Worm (Caenorhabditis elegans) whole organism, L4/young adult: Measurements from ENCODE around the gene eif-3.K.

Experiments
- dao-5 ChIP-seq: sonication (generic microtip); optimal IDR thresholded peaks from 2 replicates; lab custom pipeline; 2016; ENCODE audit warnings: missing genotype, missing genetic modification characterization, moderate library complexity, missing compliant biosample characterization
- him-1 ChIP-seq: sonication (generic microtip); optimal IDR thresholded peaks from 2 replicates; lab custom pipeline; 2016; ENCODE audit warnings: missing genotype, missing genetic modification reagents, missing genetic modification characterization, missing compliant biosample characterization

DNA sequence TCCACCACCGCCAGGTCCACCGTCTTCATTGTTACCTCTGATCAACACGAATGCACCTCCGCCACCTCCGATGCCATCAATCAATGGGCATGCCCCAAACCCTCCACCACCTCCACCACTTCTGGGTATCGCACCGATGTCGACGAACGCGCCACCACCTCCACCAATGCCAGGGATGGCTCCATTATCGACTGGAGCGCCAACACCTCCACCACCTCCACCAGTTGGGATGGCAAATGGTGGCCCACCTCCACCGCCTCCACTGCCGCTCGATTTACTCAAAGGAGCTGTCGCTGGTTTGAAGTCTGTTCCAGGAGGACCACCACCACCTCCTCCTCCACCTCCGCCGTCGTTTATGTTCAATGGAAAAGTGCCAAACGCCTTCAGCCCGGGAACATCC is 50.6 kb downstream of the eif-3.K start:
- TF ChIP-seq him-1: no peak
- no peak for TF ChIP-seq dao-5 (tag; lab: Kevin White, UChicago)
